Fruit fly (Drosophila melanogaster) whole organism, embryonic: ENCODE results near the gene CG5103.

Experiments
- Atf6 ChIP-seq: fragments of 200-800 bp; sonication (Bioruptor generic); IDR thresholded peaks from 2 replicates; pipeline ENCODE4 v1.3.6; 2022; ENCODE audit warnings: missing biosample characterization, missing genetic modification characterization
- Bgb ChIP-seq: fragments of 200-800 bp; sonication (Bioruptor generic); IDR thresholded peaks from 2 replicates; pipeline ENCODE4 v1.3.6; 2022; ENCODE audit warnings: missing biosample characterization, missing genetic modification characterization; ENCODE audit not compliant: partially characterized antibody
- CG11456 ChIP-seq: fragments of 200-800 bp; sonication (Bioruptor generic); IDR thresholded peaks from 3 replicates; pipeline ENCODE4 v1.3.6; 2022; ENCODE audit warnings: missing biosample characterization, missing genetic modification characterization
- CG12071 ChIP-seq: fragments of 200-800 bp; sonication (Bioruptor generic); optimal IDR thresholded peaks from 3 replicates; lab custom pipeline; 2018; ENCODE audit warnings: missing biosample characterization, mild to moderate bottlenecking, missing genetic modification characterization
- CG12236 ChIP-seq: fragments of 200-800 bp; sonication (Bioruptor generic); optimal IDR thresholded peaks from 2 replicates; lab custom pipeline; 2016; ENCODE audit warnings: missing biosample characterization, missing genetic modification characterization
- CG12391 ChIP-seq: fragments of 200-800 bp; sonication (Bioruptor generic); optimal IDR thresholded peaks from 3 replicates; lab custom pipeline; 2018; ENCODE audit warnings: missing biosample characterization, mild to moderate bottlenecking, missing genetic modification characterization, moderate library complexity
- CG15073 ChIP-seq: fragments of 200-800 bp; sonication (Bioruptor generic); optimal IDR thresholded peaks from 2 replicates; lab custom pipeline; 2016; ENCODE audit warnings: missing biosample characterization, missing genetic modification characterization
- CG17829 ChIP-seq: fragments of 200-800 bp; optimal IDR thresholded peaks from 2 replicates; lab custom pipeline; 2019; ENCODE audit warnings: missing biosample characterization, mild to moderate bottlenecking, missing genetic modification characterization, moderate library complexity
- CG30403 ChIP-seq: fragments of 200-800 bp; sonication (Bioruptor generic); optimal IDR thresholded peaks from 3 replicates; lab custom pipeline; 2016; ENCODE audit warnings: missing biosample characterization, missing genetic modification characterization
- CG31441 ChIP-seq: fragments of 200-800 bp; sonication (Bioruptor generic); IDR thresholded peaks from 2 replicates; pipeline ENCODE4 v1.3.6; 2022; ENCODE audit warnings: missing biosample characterization, missing genetic modification characterization
- CG33213 ChIP-seq: fragments of 200-800 bp; sonication (Bioruptor generic); optimal IDR thresholded peaks from 3 replicates; lab custom pipeline; 2016; ENCODE audit warnings: missing biosample characterization, missing genetic modification characterization
- CG3407 ChIP-seq: fragments of 200-800 bp; sonication (Bioruptor generic); optimal IDR thresholded peaks from 2 replicates; lab custom pipeline; 2018; ENCODE audit warnings: missing biosample characterization, mild to moderate bottlenecking, missing genetic modification characterization
- CG4617 ChIP-seq: fragments of 200-800 bp; sonication (Bioruptor generic); optimal IDR thresholded peaks from 3 replicates; lab custom pipeline; 2016; ENCODE audit warnings: missing biosample characterization, missing genetic modification characterization, borderline replicate concordance
- CG6813 ChIP-seq: fragments of 200-800 bp; sonication (Bioruptor generic); optimal IDR thresholded peaks from 2 replicates; lab custom pipeline; 2017; ENCODE audit warnings: missing biosample characterization, missing genetic modification characterization, mild to moderate bottlenecking, moderate library complexity, missing genetic modification reagents
- CG6854 ChIP-seq: fragments of 200-800 bp; sonication (Bioruptor generic); optimal IDR thresholded peaks from 3 replicates; lab custom pipeline; 2017; ENCODE audit warnings: missing biosample characterization, mild to moderate bottlenecking, missing genetic modification characterization
- CG7357 ChIP-seq: fragments of 200-800 bp; sonication (Bioruptor generic); IDR thresholded peaks from 3 replicates; pipeline ENCODE4 v1.3.6; 2022; ENCODE audit warnings: missing biosample characterization, missing genetic modification characterization
- CG7928 ChIP-seq: fragments of 200-800 bp; sonication (Bioruptor generic); optimal IDR thresholded peaks from 2 replicates; lab custom pipeline; 2017; ENCODE audit warnings: missing biosample characterization, mild to moderate bottlenecking, missing genetic modification characterization
- Dbx ChIP-seq: fragments of 200-800 bp; sonication (Bioruptor generic); IDR thresholded peaks from 3 replicates; pipeline ENCODE4 v1.3.6; 2022; ENCODE audit warnings: missing biosample characterization, missing genetic modification characterization
- Dek ChIP-seq: fragments of 200-800 bp; sonication (Bioruptor generic); optimal IDR thresholded peaks from 3 replicates; lab custom pipeline; 2019; ENCODE audit warnings: missing biosample characterization, mild to moderate bottlenecking, missing genetic modification characterization, moderate library complexity
- E2f2 ChIP-seq: fragments of 200-800 bp; sonication (Bioruptor generic); IDR thresholded peaks from 2 replicates; pipeline ENCODE4 v1.3.6; 2022; ENCODE audit warnings: missing biosample characterization, missing genetic modification characterization
- HmgZ ChIP-seq: fragments of 200-800 bp; sonication (Bioruptor generic); optimal IDR thresholded peaks from 2 replicates; lab custom pipeline; 2018; ENCODE audit warnings: missing biosample characterization, mild to moderate bottlenecking, missing genetic modification characterization
- Hr51 ChIP-seq, 2 experiments: fragments of 200-800 bp; sonication (Bioruptor generic); optimal IDR thresholded peaks; 2 replicates in 1 of 2; 3 replicates in 1 of 2; lab custom pipeline; 2016 to 2018; ENCODE audit warnings: missing biosample characterization in 2 of 2, missing genetic modification characterization in 2 of 2, mild to moderate bottlenecking in 1 of 2, moderate library complexity in 1 of 2
- MTF-1 ChIP-seq: fragments of 200-800 bp; sonication (Bioruptor generic); optimal IDR thresholded peaks from 2 replicates; lab custom pipeline; 2018; ENCODE audit warnings: missing biosample characterization, mild to moderate bottlenecking, missing genetic modification characterization, borderline replicate concordance
- Mes4 ChIP-seq: fragments of 200-800 bp; sonication (Bioruptor generic); optimal IDR thresholded peaks from 2 replicates; lab custom pipeline; 2016; ENCODE audit warnings: missing biosample characterization, missing genetic modification characterization
- Nf-YB ChIP-seq: fragments of 200-800 bp; sonication (Bioruptor generic); optimal IDR thresholded peaks from 3 replicates; lab custom pipeline; 2019; ENCODE audit warnings: missing biosample characterization, mild to moderate bottlenecking, missing genetic modification characterization, moderate library complexity
- Rfx ChIP-seq: fragments of 200-800 bp; sonication (Bioruptor generic); IDR thresholded peaks from 2 replicates; pipeline ENCODE4 v1.3.6; 2022; ENCODE audit warnings: missing biosample characterization, missing genetic modification characterization
- Six4 ChIP-seq: fragments of 200-800 bp; sonication (Bioruptor generic); optimal IDR thresholded peaks from 2 replicates; lab custom pipeline; 2016; ENCODE audit warnings: missing biosample characterization, missing genetic modification characterization
- chif ChIP-seq, 2 experiments: fragments of 200-800 bp; sonication (Bioruptor generic); optimal IDR thresholded peaks; 3 replicates each; lab custom pipeline; 2016; ENCODE audit warnings: missing biosample characterization in 2 of 2, missing genetic modification characterization in 2 of 2
- crc ChIP-seq: fragments of 200-800 bp; sonication (Bioruptor generic); optimal IDR thresholded peaks from 2 replicates; lab custom pipeline; 2016; ENCODE audit warnings: missing biosample characterization, missing genetic modification characterization
- dati ChIP-seq: fragments of 200-800 bp; sonication (Bioruptor generic); IDR thresholded peaks from 2 replicates; pipeline ENCODE4 v1.3.6; 2022; ENCODE audit warnings: missing biosample characterization, missing genetic modification characterization
- dpn ChIP-seq, 2 experiments: fragments of 200-800 bp; sonication (Bioruptor generic); optimal IDR thresholded peaks; 3 replicates each; lab custom pipeline; 2016; ENCODE audit warnings: missing biosample characterization in 2 of 2, missing genetic modification characterization in 2 of 2
- dysf ChIP-seq: fragments of 200-800 bp; sonication (Bioruptor generic); IDR thresholded peaks from 3 replicates; pipeline ENCODE4 v1.3.6; 2022; ENCODE audit warnings: missing biosample characterization, missing genetic modification characterization
- jigr1 ChIP-seq: fragments of 200-800 bp; sonication (Bioruptor generic); IDR thresholded peaks from 3 replicates; pipeline ENCODE4 v1.3.6; 2022; ENCODE audit warnings: missing biosample characterization, missing genetic modification characterization
- jing ChIP-seq: fragments of 200-800 bp; sonication (Bioruptor generic); optimal IDR thresholded peaks from 2 replicates; lab custom pipeline; 2018; ENCODE audit warnings: missing biosample characterization, mild to moderate bottlenecking, missing genetic modification characterization
- lilli ChIP-seq: fragments of 200-800 bp; sonication (Bioruptor generic); optimal IDR thresholded peaks from 3 replicates; lab custom pipeline; 2016; ENCODE audit warnings: missing biosample characterization, missing genetic modification characterization
- nmo ChIP-seq: fragments of 200-800 bp; sonication (Bioruptor generic); optimal IDR thresholded peaks from 2 replicates; lab custom pipeline; 2018; ENCODE audit warnings: missing biosample characterization, mild to moderate bottlenecking, missing genetic modification characterization, moderate library complexity
- odd ChIP-seq: fragments of 200-800 bp; sonication (Bioruptor generic); optimal IDR thresholded peaks from 2 replicates; lab custom pipeline; 2017; ENCODE audit warnings: missing biosample characterization, mild to moderate bottlenecking, missing genetic modification characterization
- pfk ChIP-seq: fragments of 200-800 bp; sonication (Bioruptor generic); optimal IDR thresholded peaks from 2 replicates; lab custom pipeline; 2018; ENCODE audit warnings: missing biosample characterization, mild to moderate bottlenecking, missing genetic modification characterization, moderate library complexity
- pros ChIP-seq: fragments of 200-800 bp; sonication (Bioruptor generic); optimal IDR thresholded peaks from 3 replicates; lab custom pipeline; 2019; ENCODE audit warnings: missing biosample characterization, mild to moderate bottlenecking, missing genetic modification characterization, moderate library complexity
- ranshi ChIP-seq: fragments of 200-800 bp; sonication (Bioruptor generic); IDR thresholded peaks from 2 replicates; pipeline ENCODE4 v1.3.6; 2022; ENCODE audit warnings: missing biosample characterization, missing genetic modification characterization
- slou ChIP-seq: fragments of 200-800 bp; sonication (Bioruptor generic); optimal IDR thresholded peaks from 3 replicates; lab custom pipeline; 2016; ENCODE audit warnings: missing biosample characterization, missing genetic modification characterization
- sob ChIP-seq: fragments of 200-800 bp; sonication (Bioruptor generic); IDR thresholded peaks from 2 replicates; pipeline ENCODE4 v1.3.6; 2022; ENCODE audit warnings: missing biosample characterization, missing genetic modification characterization
- ttk ChIP-seq: fragments of 200-800 bp; sonication (Bioruptor generic); IDR thresholded peaks from 2 replicates; pipeline ENCODE4 v2.1.2; 2022; ENCODE audit warnings: missing biosample characterization, missing genetic modification characterization
- twi ChIP-seq: fragments of 200-800 bp; optimal IDR thresholded peaks from 2 replicates; lab custom pipeline; 2019; ENCODE audit warnings: missing biosample characterization, mild to moderate bottlenecking, missing genetic modification characterization, moderate library complexity
- unc-4 ChIP-seq: fragments of 200-800 bp; sonication (Bioruptor generic); IDR thresholded peaks from 2 replicates; pipeline ENCODE4 v1.3.6; 2022; ENCODE audit warnings: missing biosample characterization, missing genetic modification characterization; ENCODE audit not compliant: partially characterized antibody
- unpg ChIP-seq: fragments of 200-800 bp; sonication (Bioruptor generic); optimal IDR thresholded peaks from 3 replicates; lab custom pipeline; 2018; ENCODE audit warnings: missing biosample characterization, mild to moderate bottlenecking, missing genetic modification characterization, moderate library complexity
- wdn ChIP-seq: fragments of 200-800 bp; sonication (Bioruptor generic); IDR thresholded peaks from 2 replicates; pipeline ENCODE4 v1.3.6; 2022; ENCODE audit warnings: missing biosample characterization, missing genetic modification characterization
- wor ChIP-seq: fragments of 200-800 bp; sonication (Bioruptor generic); IDR thresholded peaks from 2 replicates; pipeline ENCODE4 v1.3.6; 2022; ENCODE audit warnings: missing biosample characterization, missing genetic modification characterization

The CG5103 gene

DNA sequence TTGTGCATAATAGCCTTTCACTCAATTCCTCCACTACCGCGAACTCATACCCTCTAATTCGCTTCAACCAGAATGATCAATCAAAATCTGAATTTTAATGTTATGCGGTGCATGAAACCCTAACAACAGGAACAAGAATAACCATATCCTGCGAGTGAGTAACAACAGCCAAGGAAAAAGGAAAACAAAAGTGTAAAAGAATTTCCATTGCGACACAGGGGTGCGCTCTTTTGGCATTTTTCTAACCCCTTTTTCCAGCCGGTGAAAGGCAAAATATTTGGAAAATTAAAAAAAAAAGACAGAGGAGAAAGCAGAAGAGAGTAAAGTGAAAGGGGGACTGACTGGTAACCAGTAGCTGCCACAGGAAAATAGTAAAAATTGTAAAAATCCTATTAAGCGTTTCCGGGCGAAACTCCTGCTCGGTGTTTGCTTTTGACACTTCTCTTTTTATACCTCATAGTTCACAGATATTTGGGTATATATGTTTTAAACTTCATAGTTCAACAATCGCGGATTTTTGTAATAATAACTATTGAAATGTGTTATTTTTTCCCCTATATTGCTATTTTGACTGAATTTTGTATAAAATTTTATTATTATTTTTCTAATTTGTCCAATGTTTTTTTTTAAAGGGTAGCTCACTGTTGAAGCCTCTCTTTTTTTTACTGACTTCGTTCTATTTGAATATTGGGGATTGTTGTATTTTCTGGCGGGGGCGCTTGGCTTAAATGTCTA lies 3.9 kb downstream of the CG5103 start (continued):
- peak; percentile 33 for TF ChIP-seq CG17829 (tag; lab: Kevin White, UChicago)
- TF ChIP-seq CG15073 (GFP tag; lab: Kevin White, UChicago) = no peak
- TF ChIP-seq unpg = peak; percentile 53
- peak; percentile 43 for TF ChIP-seq nmo (GFP tag; lab: Kevin White, UChicago)
- TF ChIP-seq CG12391 (tag; lab: Kevin White, UChicago) = peak; percentile 66
- TF ChIP-seq, all 482 proteins: peak for 73

DNA sequence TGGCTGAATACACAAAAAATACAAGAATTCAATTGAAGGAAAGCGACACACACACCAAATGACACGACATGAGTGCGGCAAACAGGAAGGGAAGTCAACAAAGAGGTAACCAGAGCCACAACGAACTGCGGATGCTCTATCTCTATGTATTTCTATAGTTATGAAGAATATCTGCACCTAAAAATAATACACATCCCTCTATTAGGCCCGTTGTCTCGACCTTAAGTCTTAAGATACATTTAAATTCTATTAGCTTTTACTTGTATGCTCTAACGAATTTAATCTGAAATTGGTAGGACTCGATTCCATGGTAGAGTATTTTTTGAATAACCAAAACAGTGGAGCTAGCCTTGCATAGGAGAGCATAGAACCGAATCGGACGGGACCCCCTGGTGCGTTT lies 12.8 kb downstream of the CG5103 start:
- TF ChIP-seq CG31441 (peak; percentile 92), CG3407 (peak; percentile 87), chif (GFP tag; optimal IDR thresholded peaks at IDR 0.05; lab: Kevin White, UChicago) (peak; percentile 92 to 97), dpn (GFP tag; optimal IDR thresholded peaks at IDR 0.05; lab: Kevin White, UChicago) (peak; percentile 88), Dek (tag; lab: Kevin White, UChicago) (peak; percentile 28), CG7928 (GFP tag; lab: Kevin White, UChicago) (no peak), unc-4 (GFP tag; lab: Robert Waterston, UW) (no peak), Bgb (GFP tag; lab: Robert Waterston, UW) (no peak), Rfx (peak; percentile 73), lilli (peak; percentile 84), Nf-YB (GFP tag; lab: Kevin White, UChicago) (peak; percentile 80), wor (GFP tag; lab: Robert Waterston, UW) (peak; percentile 80), slou (GFP tag; lab: Kevin White, UChicago) (peak; percentile 36), Dbx (GFP tag; lab: Robert Waterston, UW) (no peak; the same call in 2 of the 3 replicates), dati (peak; percentile 82), jigr1 (GFP tag; lab: Robert Waterston, UW) (peak; percentile 83), CG33213 (GFP tag; lab: Kevin White, UChicago) (peak; percentile 88), twi (peak; percentile 91), pfk (GFP tag; lab: Kevin White, UChicago) (no peak), CG30403 (GFP tag; lab: Kevin White, UChicago) (peak; percentile 89), CG12236 (GFP tag; lab: Kevin White, UChicago) (peak; percentile 89), odd (peak; percentile 75), Atf6 (GFP tag; lab: Robert Waterston, UW) (no peak), dysf (GFP tag; lab: Robert Waterston, UW) (peak; percentile 90), ttk (GFP tag; lab: Robert Waterston, UW) (peak; percentile 84), HmgZ (tag; lab: Kevin White, UChicago) (peak; percentile 67), ranshi (GFP tag; lab: Robert Waterston, UW) (peak; percentile 83), sob (GFP tag; lab: Robert Waterston, UW) (peak; percentile 74), CG4617 (GFP tag; lab: Kevin White, UChicago) (peak; percentile 52), CG12071 (GFP tag; lab: Kevin White, UChicago) (peak; percentile 34), CG6854 (GFP tag; lab: Kevin White, UChicago) (no peak), CG7357 (GFP tag; lab: Robert Waterston, UW) (peak; percentile 81; the same call in 2 of the 3 replicates), MTF-1 (GFP tag; lab: Kevin White, UChicago) (peak; percentile 80), Mes4 (peak; percentile 87), CG11456 (peak; percentile 67; the same call in 1 of the 3 replicates), crc (GFP tag; lab: Kevin White, UChicago) (peak; percentile 76), Hr51 (GFP tag; optimal IDR thresholded peaks at IDR 0.05; lab: Kevin White, UChicago) (peak; percentile 79 to 82), wdn (no peak), Six4 (GFP tag; lab: Kevin White, UChicago) (peak; percentile 86), E2f2 (peak; percentile 69), pros (GFP tag; lab: Kevin White, UChicago) (peak; percentile 46), jing (GFP tag; lab: Kevin White, UChicago) (peak; percentile 79), CG6813 (peak; percentile 85)
